Worm (Caenorhabditis elegans): ENCODE measurements around the gene srw-21.

Gene srw-21

DNA sequence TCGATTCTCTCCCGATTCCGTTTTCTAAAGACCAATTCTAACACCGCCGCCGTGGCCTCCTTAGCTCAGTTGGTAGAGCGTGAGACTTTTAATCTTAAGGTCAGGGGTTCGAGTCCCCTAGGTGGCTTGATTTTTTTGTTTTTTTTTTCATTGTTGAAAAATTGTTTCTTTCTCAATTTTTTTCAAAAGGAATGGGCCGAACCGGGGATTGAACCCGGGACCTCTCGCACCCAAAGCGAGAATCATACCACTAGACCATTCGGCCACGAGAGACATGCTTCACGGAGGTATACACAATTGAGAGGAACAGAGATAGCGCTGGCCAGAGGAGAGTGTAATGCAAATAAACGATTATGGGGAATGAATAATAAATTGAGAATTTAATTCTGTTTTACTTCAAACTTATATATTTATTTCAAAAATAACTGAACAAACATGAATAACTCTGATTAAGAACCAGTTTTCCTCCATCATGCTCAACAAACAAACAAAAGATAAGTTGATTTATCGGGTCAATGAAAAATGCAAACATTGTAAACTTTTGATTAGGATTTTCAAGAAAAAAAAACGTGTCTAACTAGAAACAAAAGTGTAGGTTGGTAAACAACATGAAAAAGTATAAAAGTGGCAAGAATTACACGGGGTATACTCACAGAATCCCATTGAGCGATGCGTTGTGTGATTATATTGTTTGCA is 22.7 kb upstream of the srw-21 start, which contains the start of gene pqn-71 (continued):
- peak; percentile 90 for TF ChIP-seq jun-1 (tag; optimal IDR thresholded peaks at IDR 0.05)
- no peak for TF ChIP-seq nhr-28 (tag; optimal IDR thresholded peaks at IDR 0.05)
- no peak for TF ChIP-seq pha-4 (tag; optimal IDR thresholded peaks at IDR 0.05)
- TF ChIP-seq fkh-2 (tag; optimal IDR thresholded peaks at IDR 0.05): no peak
- no peak for TF ChIP-seq eor-1 (tag; optimal IDR thresholded peaks at IDR 0.05)
- TF ChIP-seq nhr-67 (tag; optimal IDR thresholded peaks at IDR 0.05): no peak
- TF ChIP-seq pqm-1 (tag; optimal IDR thresholded peaks at IDR 0.05): peak; percentile 68
- no peak for TF ChIP-seq elt-1 (tag; optimal IDR thresholded peaks at IDR 0.05)
- TF ChIP-seq mdl-1 (tag; optimal IDR thresholded peaks at IDR 0.05): peak; percentile 11
- TF ChIP-seq ceh-28 (tag; optimal IDR thresholded peaks at IDR 0.05): no peak
- TF ChIP-seq nhr-43 (tag; optimal IDR thresholded peaks at IDR 0.05; ENCODE audit: poor library complexity, severe bottlenecking): peak; percentile 76
- no peak for TF ChIP-seq mml-1 (tag; optimal IDR thresholded peaks at IDR 0.05)

DNA sequence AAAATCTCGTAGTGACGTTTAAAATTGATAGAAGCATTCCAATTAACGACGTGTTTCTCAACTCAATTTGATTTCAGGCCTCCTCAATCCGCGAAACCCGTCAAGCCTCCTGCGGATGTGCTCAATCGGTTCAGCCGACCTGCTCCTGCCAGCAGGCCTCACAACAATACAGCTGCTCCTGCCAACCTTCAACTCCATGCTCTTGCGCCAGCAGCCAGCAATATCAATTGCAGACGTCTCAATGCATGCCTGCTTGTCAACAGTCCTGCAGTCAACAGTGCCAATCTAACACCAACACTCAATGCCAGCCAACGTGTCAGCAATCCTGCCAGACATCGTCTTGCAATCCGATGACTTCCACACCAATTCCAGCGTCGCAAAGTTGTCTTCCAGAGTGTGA is 21.8 kb upstream of the srw-21 start:
- TF ChIP-seq ama-1 (optimal IDR thresholded peaks at IDR 0.05): no peak
- TF ChIP-seq ceh-16 (tag; optimal IDR thresholded peaks at IDR 0.05): no peak
- no peak for TF ChIP-seq elt-1 (tag; optimal IDR thresholded peaks at IDR 0.05)
- no peak for TF ChIP-seq egl-5 (tag; optimal IDR thresholded peaks at IDR 0.05)
- no peak for TF ChIP-seq skn-1 (tag; optimal IDR thresholded peaks at IDR 0.05)
- TF ChIP-seq nhr-77 (tag; optimal IDR thresholded peaks at IDR 0.05): no peak
- TF ChIP-seq lsy-12 (tag; optimal IDR thresholded peaks at IDR 0.05): no peak

DNA sequence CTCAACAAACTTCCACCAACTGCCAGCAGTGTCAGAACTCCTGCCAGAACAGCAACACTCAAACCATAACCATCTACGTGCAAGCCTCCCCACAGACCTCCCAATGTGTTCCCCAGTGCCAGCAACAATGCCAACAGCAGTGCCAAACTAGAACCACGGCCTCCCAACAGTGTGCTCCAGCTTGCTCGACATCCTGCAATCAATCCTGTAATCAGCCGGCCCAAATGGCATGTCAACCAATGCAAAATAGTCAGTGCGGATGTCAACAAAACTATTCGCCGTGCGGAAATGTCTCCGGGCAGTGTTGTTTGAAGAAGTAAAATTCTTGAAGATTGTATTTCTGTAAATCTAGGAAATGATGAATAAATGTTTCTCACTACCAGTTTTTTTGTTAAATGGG is 21.1 kb upstream of the srw-21 start:
- no peak for TF ChIP-seq ceh-9 (tag; optimal IDR thresholded peaks at IDR 0.05)
- no peak for TF ChIP-seq fos-1 (tag; optimal IDR thresholded peaks at IDR 0.05)
- TF ChIP-seq hmg-11 (tag; optimal IDR thresholded peaks at IDR 0.05): no peak
- no peak for TF ChIP-seq elt-2 (tag; optimal IDR thresholded peaks at IDR 0.05)
- no peak for TF ChIP-seq nhr-25 (tag; optimal IDR thresholded peaks at IDR 0.05)
- TF ChIP-seq lin-39 (tag; optimal IDR thresholded peaks at IDR 0.05): no peak
- TF ChIP-seq lin-15B (tag; optimal IDR thresholded peaks at IDR 0.05): no peak
- no peak for TF ChIP-seq ceh-28 (tag; optimal IDR thresholded peaks at IDR 0.05)
- no peak for TF ChIP-seq nhr-76 (tag; optimal IDR thresholded peaks at IDR 0.05)
- TF ChIP-seq ceh-82 (tag; optimal IDR thresholded peaks at IDR 0.05): no peak
- no peak for TF ChIP-seq daf-12 (tag; optimal IDR thresholded peaks at IDR 0.05)
- TF ChIP-seq skn-1 (tag; optimal IDR thresholded peaks at IDR 0.05): no peak
- no peak for TF ChIP-seq fkh-10 (GFP tag; optimal IDR thresholded peaks at IDR 0.05)
- TF ChIP-seq eor-1 (tag; optimal IDR thresholded peaks at IDR 0.05): no peak

DNA sequence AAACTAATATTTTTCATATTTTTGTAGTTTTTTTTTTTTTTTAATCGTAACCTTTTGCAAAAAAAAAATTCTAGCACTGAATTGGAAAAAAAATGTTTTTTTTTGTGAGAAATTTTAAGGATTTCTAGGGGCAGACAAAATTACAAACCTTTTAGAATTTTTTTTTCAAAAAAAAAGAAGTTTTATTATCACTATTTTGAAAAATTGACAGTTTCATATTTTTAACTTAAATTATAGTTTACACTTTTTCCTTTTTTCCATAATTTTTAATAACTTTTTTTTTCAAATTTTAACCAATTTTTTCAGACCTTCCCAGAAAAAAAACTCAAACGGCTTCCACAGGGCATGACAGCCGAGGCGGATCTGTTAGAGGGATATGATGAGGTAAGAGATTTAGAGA is 16.8 kb upstream of the srw-21 start, which contains the start of gene dpf-1:
Gene dpf-1, plus strand, starts transcription at position 301 of the 400 bp plus-strand sequence.
- TF ChIP-seq elt-1 (tag; optimal IDR thresholded peaks at IDR 0.05) (no peak), ceh-82 (tag; optimal IDR thresholded peaks at IDR 0.05) (no peak), unc-39 (tag; optimal IDR thresholded peaks at IDR 0.05) (no peak), aly-2 (tag; optimal IDR thresholded peaks at IDR 0.05) (no peak)

DNA sequence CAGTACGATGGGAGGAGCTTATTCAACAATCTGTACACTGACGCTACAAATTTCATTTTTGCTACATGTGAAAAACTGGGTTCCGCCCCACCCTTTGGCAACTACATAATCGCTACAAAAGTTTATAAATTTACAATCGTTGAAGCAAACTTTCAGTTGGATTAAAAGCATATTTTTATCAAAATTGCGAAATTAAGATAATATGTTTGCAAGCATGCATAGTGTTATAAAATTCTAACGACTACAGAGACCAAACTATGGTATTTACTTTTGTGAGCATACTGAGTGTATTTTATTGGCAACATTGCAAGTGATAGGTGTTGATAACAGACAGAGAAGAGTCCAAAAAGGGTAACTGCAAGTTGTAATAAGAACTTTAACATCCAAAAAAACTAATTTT is 9.3 kb upstream of the srw-21 start, which contains the start of gene C06B8.2:
Gene C06B8.2, minus strand, starts transcription at position 153 of the 400 bp plus-strand sequence.
- TF ChIP-seq nfya-1 (tag; optimal IDR thresholded peaks at IDR 0.05; ENCODE audit: insufficient read depth) (no peak), elt-2 (tag; optimal IDR thresholded peaks at IDR 0.05) (peak; percentile 40), fkh-2 (tag; optimal IDR thresholded peaks at IDR 0.05) (no peak), nhr-28 (tag; optimal IDR thresholded peaks at IDR 0.05) (no peak), pqm-1 (tag; optimal IDR thresholded peaks at IDR 0.05) (peak; percentile 54), nhr-76 (tag; optimal IDR thresholded peaks at IDR 0.05) (no peak), pha-4 (tag; optimal IDR thresholded peaks at IDR 0.05) (peak; percentile 52), nhr-77 (tag; optimal IDR thresholded peaks at IDR 0.05) (no peak)

DNA sequence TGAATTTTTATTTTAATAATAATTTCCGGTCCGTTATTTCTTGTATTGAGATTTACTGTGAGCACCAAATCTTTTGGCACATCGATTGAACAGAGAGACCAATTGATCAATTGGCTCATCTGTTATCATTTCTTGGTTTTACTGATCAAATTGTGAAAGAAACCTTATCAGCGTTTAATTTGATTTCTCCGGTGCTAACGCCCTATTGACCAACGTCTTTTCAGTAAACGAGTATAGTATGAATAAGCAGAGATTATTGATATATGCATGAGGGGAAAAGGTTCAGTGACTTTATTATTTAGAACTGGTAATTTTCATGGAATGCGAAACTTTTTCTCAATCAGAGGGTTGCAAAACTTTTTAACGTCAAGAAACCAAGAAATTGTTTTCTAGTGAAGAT is 8.8 kb upstream of the srw-21 start:
- TF ChIP-seq elt-2 (tag; optimal IDR thresholded peaks at IDR 0.05) (peak; percentile 45), nhr-77 (tag; optimal IDR thresholded peaks at IDR 0.05) (no peak), nfya-1 (tag; optimal IDR thresholded peaks at IDR 0.05; ENCODE audit: insufficient read depth) (no peak), nhr-237 (tag; optimal IDR thresholded peaks at IDR 0.05) (no peak), lsy-12 (tag; optimal IDR thresholded peaks at IDR 0.05) (no peak), jun-1 (tag; optimal IDR thresholded peaks at IDR 0.05) (no peak), ztf-11 (tag; optimal IDR thresholded peaks at IDR 0.05) (no peak), hmg-11 (tag; optimal IDR thresholded peaks at IDR 0.05) (no peak), elt-1 (tag; optimal IDR thresholded peaks at IDR 0.05) (no peak), nhr-11 (tag; optimal IDR thresholded peaks at IDR 0.05) (no peak), nhr-23 (tag; optimal IDR thresholded peaks at IDR 0.05) (no peak), pqm-1 (tag; optimal IDR thresholded peaks at IDR 0.05) (peak; percentile 68), sea-2 (GFP tag; optimal IDR thresholded peaks at IDR 0.05) (no peak)

Measured in whole organism, L3 larva.